Fruit fly (Drosophila melanogaster) whole organism, embryonic: ENCODE data around the gene vers.

Source experiments
- Atf6 ChIP-seq: fragments of 200-800 bp; sonication (Bioruptor generic); IDR thresholded peaks from 2 replicates; pipeline ENCODE4 v1.3.6; 2022; ENCODE audit warnings: missing biosample characterization, missing genetic modification characterization
- Bteb2 ChIP-seq: fragments of 200-800 bp; sonication (Bioruptor generic); optimal IDR thresholded peaks from 2 replicates; lab custom pipeline; 2016; ENCODE audit warnings: missing biosample characterization, missing genetic modification characterization
- CG10979 ChIP-seq: fragments of 200-800 bp; sonication (Bioruptor generic); optimal IDR thresholded peaks from 2 replicates; lab custom pipeline; 2018; ENCODE audit warnings: missing biosample characterization, mild to moderate bottlenecking, missing genetic modification characterization, moderate library complexity
- CG11247 ChIP-seq: fragments of 200-800 bp; sonication (Bioruptor generic); IDR thresholded peaks from 2 replicates; pipeline ENCODE4 v1.3.6; 2022; ENCODE audit warnings: missing biosample characterization, missing genetic modification characterization
- CG11398 ChIP-seq: fragments of 200-800 bp; sonication (Bioruptor generic); optimal IDR thresholded peaks from 2 replicates; lab custom pipeline; 2016; ENCODE audit warnings: missing biosample characterization, missing genetic modification characterization
- CG12659 ChIP-seq: fragments of 200-800 bp; sonication (Bioruptor generic); optimal IDR thresholded peaks from 3 replicates; lab custom pipeline; 2017; ENCODE audit warnings: mild to moderate bottlenecking, missing biosample characterization, missing genetic modification reagents, missing genetic modification characterization
- CG13296 ChIP-seq: fragments of 200-800 bp; sonication (Bioruptor generic); optimal IDR thresholded peaks from 3 replicates; lab custom pipeline; 2018; ENCODE audit warnings: missing biosample characterization, mild to moderate bottlenecking, missing genetic modification characterization
- CG13894 ChIP-seq: fragments of 200-800 bp; sonication (Bioruptor generic); optimal IDR thresholded peaks from 3 replicates; lab custom pipeline; 2018; ENCODE audit warnings: missing biosample characterization, mild to moderate bottlenecking, missing genetic modification characterization, moderate library complexity
- CG14441 ChIP-seq: fragments of 200-800 bp; sonication (Bioruptor generic); IDR thresholded peaks from 2 replicates; pipeline ENCODE4 v1.3.6; 2022; ENCODE audit warnings: missing biosample characterization, missing genetic modification characterization
- CG15011 ChIP-seq: fragments of 200-800 bp; sonication (Bioruptor generic); optimal IDR thresholded peaks from 3 replicates; lab custom pipeline; 2018; ENCODE audit warnings: missing biosample characterization, mild to moderate bottlenecking, missing genetic modification characterization
- CG16779 ChIP-seq: fragments of 200-800 bp; sonication (Bioruptor generic); IDR thresholded peaks from 2 replicates; pipeline ENCODE4 v1.3.6; 2022; ENCODE audit warnings: missing biosample characterization, missing genetic modification characterization
- CG17361 ChIP-seq: fragments of 200-800 bp; sonication (Bioruptor generic); IDR thresholded peaks from 3 replicates; pipeline ENCODE4 v1.3.6; 2022; ENCODE audit warnings: missing biosample characterization, missing genetic modification characterization
- CG30431 ChIP-seq: fragments of 200-800 bp; sonication (Bioruptor generic); optimal IDR thresholded peaks from 2 replicates; lab custom pipeline; 2017; ENCODE audit warnings: missing biosample characterization, missing genetic modification characterization
- CG3065 ChIP-seq: fragments of 200-800 bp; sonication (Bioruptor generic); optimal IDR thresholded peaks from 2 replicates; lab custom pipeline; 2016; ENCODE audit warnings: missing biosample characterization, missing genetic modification characterization
- CG3407 ChIP-seq: fragments of 200-800 bp; sonication (Bioruptor generic); optimal IDR thresholded peaks from 2 replicates; lab custom pipeline; 2018; ENCODE audit warnings: missing biosample characterization, mild to moderate bottlenecking, missing genetic modification characterization
- CG43689 ChIP-seq: fragments of 200-800 bp; sonication (Bioruptor generic); IDR thresholded peaks from 2 replicates; pipeline ENCODE4 v1.3.6; 2022; ENCODE audit warnings: missing biosample characterization, missing genetic modification characterization
- CG5245 ChIP-seq: fragments of 200-800 bp; sonication (Bioruptor generic); optimal IDR thresholded peaks from 3 replicates; lab custom pipeline; 2016; ENCODE audit warnings: missing biosample characterization, missing genetic modification characterization
- CG6654 ChIP-seq: fragments of 200-800 bp; sonication (Bioruptor generic); optimal IDR thresholded peaks from 2 replicates; lab custom pipeline; 2017; ENCODE audit warnings: missing biosample characterization, mild to moderate bottlenecking, missing genetic modification characterization
- CG7271 ChIP-seq: fragments of 200-800 bp; sonication (Bioruptor generic); optimal IDR thresholded peaks from 2 replicates; lab custom pipeline; 2018; ENCODE audit warnings: missing biosample characterization, mild to moderate bottlenecking, missing genetic modification characterization, moderate library complexity
- CG7745 ChIP-seq: fragments of 200-800 bp; sonication (Bioruptor generic); optimal IDR thresholded peaks from 2 replicates; lab custom pipeline; 2018; ENCODE audit warnings: missing biosample characterization, mild to moderate bottlenecking, missing genetic modification characterization, moderate library complexity
- CG8359 ChIP-seq: fragments of 200-800 bp; sonication (Bioruptor generic); optimal IDR thresholded peaks from 2 replicates; lab custom pipeline; 2017; ENCODE audit warnings: missing biosample characterization, mild to moderate bottlenecking, missing genetic modification characterization, borderline replicate concordance
- CkIIα-i1 ChIP-seq: fragments of 200-800 bp; sonication (Bioruptor generic); IDR thresholded peaks from 2 replicates; pipeline ENCODE4 v1.3.6; 2022; ENCODE audit warnings: missing biosample characterization, missing genetic modification characterization
- Doc3 ChIP-seq: fragments of 200-800 bp; sonication (Bioruptor generic); IDR thresholded peaks from 3 replicates; pipeline ENCODE4 v1.3.6; 2022; ENCODE audit warnings: missing biosample characterization, missing genetic modification characterization; ENCODE audit not compliant: partially characterized antibody
- E2f2 ChIP-seq: fragments of 200-800 bp; sonication (Bioruptor generic); IDR thresholded peaks from 2 replicates; pipeline ENCODE4 v1.3.6; 2022; ENCODE audit warnings: missing biosample characterization, missing genetic modification characterization
- Gsc ChIP-seq: fragments of 200-800 bp; sonication (Bioruptor generic); IDR thresholded peaks from 2 replicates; pipeline ENCODE4 v1.3.6; 2022; ENCODE audit warnings: missing biosample characterization, missing genetic modification characterization
- Lhr ChIP-seq: fragments of 200-800 bp; sonication (Bioruptor generic); optimal IDR thresholded peaks from 3 replicates; lab custom pipeline; 2017; ENCODE audit warnings: mild to moderate bottlenecking, missing biosample characterization, missing genetic modification reagents, missing genetic modification characterization
- Med ChIP-seq: fragments of 200-800 bp; sonication (Bioruptor generic); peaks from one replicate; lab custom pipeline; 2016; ENCODE audit warnings: missing biosample characterization, missing genetic modification characterization, mild to moderate bottlenecking, inconsistent platforms, moderate library complexity
- Mrtf ChIP-seq: fragments of 200-800 bp; sonication (Bioruptor generic); IDR thresholded peaks from 3 replicates; pipeline ENCODE4 v1.3.6; 2022; ENCODE audit warnings: missing biosample characterization, missing genetic modification characterization
- Ravus ChIP-seq: fragments of 200-800 bp; sonication (Bioruptor generic); IDR thresholded peaks from 2 replicates; pipeline ENCODE4 v1.3.6; 2022; ENCODE audit warnings: missing biosample characterization, missing genetic modification characterization
- Spps ChIP-seq: fragments of 200-800 bp; sonication (Bioruptor generic); optimal IDR thresholded peaks from 2 replicates; lab custom pipeline; 2018; ENCODE audit warnings: missing biosample characterization, mild to moderate bottlenecking, missing genetic modification characterization
- Sry-β ChIP-seq: fragments of 200-800 bp; sonication (Bioruptor generic); optimal IDR thresholded peaks from 2 replicates; lab custom pipeline; 2018; ENCODE audit warnings: missing biosample characterization, mild to moderate bottlenecking, missing genetic modification characterization, moderate library complexity
- TFAM ChIP-seq: fragments of 200-800 bp; sonication (Bioruptor generic); optimal IDR thresholded peaks from 2 replicates; lab custom pipeline; 2017; ENCODE audit warnings: missing biosample characterization, missing genetic modification characterization, inconsistent platforms
- ap ChIP-seq: fragments of 200-800 bp; sonication (Bioruptor generic); IDR thresholded peaks from 2 replicates; pipeline ENCODE4 v1.3.6; 2022; ENCODE audit warnings: missing biosample characterization, missing genetic modification characterization
- ara ChIP-seq: fragments of 200-800 bp; sonication (Bioruptor generic); IDR thresholded peaks from 2 replicates; pipeline ENCODE4 v1.3.6; 2022; ENCODE audit warnings: missing biosample characterization, missing genetic modification characterization
- btn ChIP-seq: fragments of 200-800 bp; sonication (Bioruptor generic); optimal IDR thresholded peaks from 2 replicates; lab custom pipeline; 2016; ENCODE audit warnings: missing biosample characterization, missing genetic modification characterization
- chinmo ChIP-seq: fragments of 200-800 bp; sonication (Bioruptor generic); IDR thresholded peaks from 4 replicates; pipeline ENCODE4 v1.3.6; 2022; ENCODE audit warnings: missing biosample characterization, missing genetic modification characterization; ENCODE audit not compliant: partially characterized antibody
- dati ChIP-seq: fragments of 200-800 bp; sonication (Bioruptor generic); IDR thresholded peaks from 2 replicates; pipeline ENCODE4 v1.3.6; 2022; ENCODE audit warnings: missing biosample characterization, missing genetic modification characterization
- gsb-n ChIP-seq: fragments of 200-800 bp; sonication (Bioruptor generic); optimal IDR thresholded peaks from 3 replicates; lab custom pipeline; 2018; ENCODE audit warnings: missing biosample characterization, mild to moderate bottlenecking, missing genetic modification characterization
- ham ChIP-seq: fragments of 200-800 bp; sonication (Bioruptor generic); IDR thresholded peaks from 2 replicates; pipeline ENCODE4 v1.3.6; 2022; ENCODE audit warnings: missing biosample characterization, missing genetic modification characterization
- her ChIP-seq: fragments of 200-800 bp; sonication (Bioruptor generic); optimal IDR thresholded peaks from 2 replicates; lab custom pipeline; 2016; ENCODE audit warnings: missing biosample characterization, missing genetic modification characterization
- ind ChIP-seq: fragments of 200-800 bp; sonication (Bioruptor generic); optimal IDR thresholded peaks from 3 replicates; lab custom pipeline; 2016; ENCODE audit warnings: missing biosample characterization, missing genetic modification characterization
- ken ChIP-seq: fragments of 200-800 bp; sonication (Bioruptor generic); IDR thresholded peaks from 3 replicates; pipeline ENCODE4 v1.3.6; 2022; ENCODE audit warnings: missing biosample characterization, missing genetic modification characterization
- lmd ChIP-seq: fragments of 200-800 bp; sonication (Bioruptor generic); IDR thresholded peaks from 2 replicates; pipeline ENCODE4 v1.3.6; 2022; ENCODE audit warnings: missing biosample characterization, missing genetic modification characterization
- pita ChIP-seq: fragments of 200-800 bp; sonication (Bioruptor generic); optimal IDR thresholded peaks from 2 replicates; lab custom pipeline; 2017; ENCODE audit warnings: missing biosample characterization, mild to moderate bottlenecking, missing genetic modification characterization
- pros ChIP-seq: fragments of 200-800 bp; sonication (Bioruptor generic); optimal IDR thresholded peaks from 3 replicates; lab custom pipeline; 2019; ENCODE audit warnings: missing biosample characterization, mild to moderate bottlenecking, missing genetic modification characterization, moderate library complexity
- schlank ChIP-seq: fragments of 200-800 bp; sonication (Bioruptor generic); optimal IDR thresholded peaks from 2 replicates; lab custom pipeline; 2018; ENCODE audit warnings: missing biosample characterization, mild to moderate bottlenecking, missing genetic modification characterization
- shn ChIP-seq: fragments of 200-800 bp; sonication (Bioruptor generic); optimal IDR thresholded peaks from 3 replicates; lab custom pipeline; 2016; ENCODE audit warnings: missing biosample characterization, missing genetic modification characterization
- tup ChIP-seq: fragments of 200-800 bp; sonication (Bioruptor generic); optimal IDR thresholded peaks from 2 replicates; lab custom pipeline; 2016; ENCODE audit warnings: missing biosample characterization, mild to moderate bottlenecking, missing genetic modification characterization, moderate library complexity
- zfh2 ChIP-seq: fragments of 200-800 bp; sonication (Bioruptor generic); optimal IDR thresholded peaks from 2 replicates; lab custom pipeline; 2016; ENCODE audit warnings: missing biosample characterization, missing genetic modification characterization

The vers gene

dm6 chr3L:12081679-12082520 lies 34.0 kb upstream of the vers start, which contains the start of gene Sema5c (continued):
- TF ChIP-seq Ravus (GFP tag; lab: Robert Waterston, UW) (no peak), ken (GFP tag; lab: Robert Waterston, UW) (no peak; the same call in 2 of the 3 replicates), Doc3 (GFP tag; lab: Robert Waterston, UW) (no peak), chinmo (GFP tag; lab: Robert Waterston, UW) (peak; percentile 84; the same call in 1 of the 4 replicates), CG16779 (GFP tag; lab: Robert Waterston, UW) (peak; percentile 67; the same call in 1 of the 2 replicates), CG8359 (GFP tag; lab: Kevin White, UChicago) (peak; percentile 34), zfh2 (GFP tag; lab: Kevin White, UChicago) (no peak), CG14441 (GFP tag; lab: Robert Waterston, UW) (peak; percentile 56), pros (GFP tag; lab: Kevin White, UChicago) (peak; percentile 52), ap (GFP tag; lab: Robert Waterston, UW) (0 out of 2 replicates have a peak, but pooled peaks have one; percentile 4), ara (GFP tag; lab: Robert Waterston, UW) (no peak; the same call in 1 of the 2 replicates), shn (GFP tag; lab: Kevin White, UChicago) (peak; percentile 17), schlank (tag; lab: Kevin White, UChicago) (no peak), CG43689 (no peak), Sry-β (peak; percentile 17), dati (GFP tag; lab: Robert Waterston, UW) (no peak), Med (GFP tag; lab: Kevin White, UChicago) (peak; percentile 83), btn (GFP tag; lab: Kevin White, UChicago) (no peak), CG7271 (tag; lab: Kevin White, UChicago) (no peak), ham (no peak), CG12659 (GFP tag; lab: Kevin White, UChicago) (peak; percentile 79), CG11398 (GFP tag; lab: Kevin White, UChicago) (no peak), Lhr (no peak), Mrtf (GFP tag; lab: Robert Waterston, UW) (peak; percentile 51; the same call in 1 of the 3 replicates), ind (peak; percentile 38), CkIIα-i1 (GFP tag; lab: Robert Waterston, UW) (no peak), CG13296 (GFP tag; lab: Kevin White, UChicago) (peak; percentile 35), CG3065 (GFP tag; lab: Kevin White, UChicago) (peak; percentile 5), Atf6 (GFP tag; lab: Robert Waterston, UW) (peak; percentile 50; the same call in 1 of the 2 replicates), tup (no peak), CG15011 (GFP tag; lab: Kevin White, UChicago) (no peak), CG10979 (tag; lab: Kevin White, UChicago) (peak; percentile 83), lmd (GFP tag; lab: Robert Waterston, UW) (peak; percentile 40), pita (GFP tag; lab: Kevin White, UChicago) (no peak), CG7745 (no peak), CG17361 (GFP tag; lab: Robert Waterston, UW) (peak; percentile 96), CG30431 (GFP tag; lab: Kevin White, UChicago) (peak; percentile 60), CG13894 (peak; percentile 90), CG11247 (peak; percentile 40; the same call in 1 of the 2 replicates), Spps (peak; percentile 53), Gsc (GFP tag; lab: Robert Waterston, UW) (no peak), gsb-n (tag; lab: Kevin White, UChicago) (peak; percentile 66), Bteb2 (GFP tag; lab: Kevin White, UChicago) (no peak), TFAM (GFP tag; lab: Kevin White, UChicago) (no peak), CG6654 (GFP tag; lab: Kevin White, UChicago) (peak; percentile 46), her (GFP tag; lab: Kevin White, UChicago) (peak; percentile 6), CG3407 (GFP tag; lab: Kevin White, UChicago) (peak; percentile 10), E2f2 (GFP tag; lab: Robert Waterston, UW) (no peak; the same call in 1 of the 2 replicates), CG5245 (no peak)
